Fruit fly (Drosophila melanogaster) S2 (cell line): ENCODE measurements around the gene Ost48.

Experiments used
- CG8478 ChIP-seq: fragments of >200 bp; optimal IDR thresholded peaks from 2 replicates; lab custom pipeline; 2018
- CTCF ChIP-seq, 2 experiments: fragments of >200 bp; optimal IDR thresholded peaks; 2 replicates each; lab custom pipeline; 2018

The Ost48 gene

DNA sequence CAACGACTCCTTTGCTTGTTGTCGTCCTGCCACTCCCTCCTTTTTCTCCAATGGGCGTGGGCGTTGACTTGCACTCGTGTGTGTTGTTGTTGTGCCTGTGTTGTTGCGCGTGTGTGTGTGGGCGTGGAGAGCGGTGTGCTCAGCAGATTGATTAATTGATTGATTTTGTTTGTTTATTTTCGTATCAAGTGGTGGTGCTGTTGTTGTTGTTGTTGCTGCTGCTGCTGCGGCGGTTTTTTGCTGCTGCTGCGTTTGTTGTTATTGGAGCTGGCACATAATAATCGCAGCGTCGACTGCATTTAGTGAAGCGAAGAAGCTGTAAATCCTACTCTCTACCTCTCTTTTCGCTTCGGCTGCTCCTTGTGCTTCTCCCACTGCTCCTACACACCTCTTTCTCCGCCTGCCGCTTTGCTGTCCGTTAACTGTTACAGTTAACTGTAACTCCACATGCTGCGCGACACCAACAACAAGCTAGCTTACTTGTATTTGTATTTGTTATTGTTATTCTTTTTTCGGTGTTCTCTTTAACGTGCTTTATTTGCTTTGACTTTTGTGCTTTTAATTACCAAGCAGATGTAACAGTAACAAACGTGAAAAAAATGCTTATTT is 24.0 kb downstream of the Ost48 start:
- no peak for TF ChIP-seq CTCF (optimal IDR thresholded peaks at IDR 0.05; lab: Kevin White, UChicago)
- TF ChIP-seq CG8478 = no peak

dm6 chrX:9133577-9134240 is 24.6 kb downstream of the Ost48 start:
- no peak for TF ChIP-seq CTCF (optimal IDR thresholded peaks at IDR 0.05; lab: Kevin White, UChicago)

DNA sequence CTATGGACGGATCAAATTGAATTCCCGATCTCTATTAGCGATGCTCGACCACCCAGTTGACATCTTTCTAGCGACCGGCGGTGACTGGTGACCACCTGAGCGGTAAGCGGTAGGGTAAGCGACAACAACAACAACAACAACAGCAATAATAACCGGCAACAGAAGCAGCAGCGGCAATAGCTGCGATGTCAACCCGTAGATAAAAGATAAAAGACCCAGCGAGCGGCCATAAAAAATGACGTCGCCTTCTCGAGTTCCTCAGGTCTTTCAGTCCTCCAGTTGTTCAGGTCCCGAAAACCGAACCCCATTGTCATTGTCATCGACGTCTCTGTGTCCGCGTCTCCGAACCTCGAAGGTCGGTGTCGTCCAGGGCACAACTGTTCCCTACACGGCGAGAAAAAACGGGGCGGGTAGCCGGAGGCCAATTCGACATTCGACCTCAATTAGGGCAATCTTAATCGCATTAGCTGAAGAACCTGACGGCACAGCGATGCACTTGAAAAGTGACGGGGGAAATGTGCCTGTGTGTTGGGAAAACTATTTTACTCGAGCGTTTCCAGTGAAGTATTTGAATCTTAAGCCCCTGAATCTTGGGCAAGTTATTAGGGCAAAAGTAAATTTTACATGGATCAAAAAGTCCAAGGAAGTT is 25.6 kb downstream of the Ost48 start:
- TF ChIP-seq CG8478 = no peak

DNA sequence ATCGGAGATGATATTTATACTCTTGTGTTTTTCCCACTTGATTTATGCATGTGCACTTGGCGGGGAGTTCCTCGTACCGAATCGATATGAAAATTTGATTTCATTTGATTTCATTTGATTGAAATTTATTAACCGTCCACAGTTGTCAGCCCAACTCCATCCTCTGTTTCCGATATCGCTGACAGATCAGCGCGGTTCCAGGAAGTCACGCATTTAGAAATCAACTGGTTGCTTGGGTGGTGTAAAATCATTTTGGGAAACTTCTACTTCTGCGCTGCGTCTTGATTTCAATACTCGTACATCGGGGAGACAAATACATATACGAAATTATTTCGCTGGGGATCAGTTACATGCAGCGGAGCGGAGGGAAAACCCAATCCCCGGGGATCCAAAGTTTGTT is 26.8 kb downstream of the Ost48 start:
- no peak for TF ChIP-seq CG8478
- TF ChIP-seq CTCF (optimal IDR thresholded peaks at IDR 0.05; lab: Kevin White, UChicago) = no peak

DNA sequence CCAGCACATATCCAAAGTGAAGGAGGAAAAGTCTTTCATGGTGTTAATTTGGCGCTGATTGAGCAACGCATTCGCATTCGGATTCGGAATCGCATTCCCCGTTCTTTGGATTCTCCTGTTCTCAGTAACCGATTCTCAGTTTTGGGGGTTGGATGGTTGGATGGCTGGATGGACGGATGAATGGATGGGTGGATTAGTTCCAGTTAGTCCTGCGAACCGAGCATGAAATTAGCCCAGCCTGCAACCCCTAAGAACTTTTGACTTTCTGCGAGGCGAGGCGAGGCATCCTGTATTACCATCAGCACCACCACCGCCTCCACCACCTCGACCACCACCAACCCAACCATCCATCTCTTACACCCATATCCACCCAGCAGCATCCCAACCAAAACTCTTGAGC is 28.1 kb downstream of the Ost48 start:
- TF ChIP-seq CG8478 (no peak), CTCF (optimal IDR thresholded peaks at IDR 0.05; lab: Kevin White, UChicago) (no peak)

DNA sequence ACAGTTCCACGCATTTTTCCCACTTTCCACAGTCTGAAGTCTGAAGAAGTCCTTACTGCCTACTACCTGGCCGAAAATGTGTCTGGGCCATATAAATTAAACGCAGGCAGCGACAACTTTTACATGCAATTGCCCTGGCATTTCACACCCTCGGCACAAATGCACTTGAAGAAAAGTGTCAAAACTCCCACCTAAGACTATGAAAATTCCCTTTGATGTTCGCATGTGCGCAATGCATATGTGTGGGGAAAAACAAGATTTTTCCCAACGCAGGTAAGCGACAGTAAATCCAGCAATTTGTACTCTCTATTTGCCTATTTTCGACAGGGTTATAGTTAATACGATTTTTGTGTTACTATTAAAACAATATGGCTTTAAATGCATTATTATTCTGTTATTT is 28.9 kb downstream of the Ost48 start:
- no peak for TF ChIP-seq CTCF (optimal IDR thresholded peaks at IDR 0.05; lab: Kevin White, UChicago)
- no peak for TF ChIP-seq CG8478

dm6 chrX:9128012-9128280 is 30.4 kb downstream of the Ost48 start:
- TF ChIP-seq CG8478 = no peak

DNA sequence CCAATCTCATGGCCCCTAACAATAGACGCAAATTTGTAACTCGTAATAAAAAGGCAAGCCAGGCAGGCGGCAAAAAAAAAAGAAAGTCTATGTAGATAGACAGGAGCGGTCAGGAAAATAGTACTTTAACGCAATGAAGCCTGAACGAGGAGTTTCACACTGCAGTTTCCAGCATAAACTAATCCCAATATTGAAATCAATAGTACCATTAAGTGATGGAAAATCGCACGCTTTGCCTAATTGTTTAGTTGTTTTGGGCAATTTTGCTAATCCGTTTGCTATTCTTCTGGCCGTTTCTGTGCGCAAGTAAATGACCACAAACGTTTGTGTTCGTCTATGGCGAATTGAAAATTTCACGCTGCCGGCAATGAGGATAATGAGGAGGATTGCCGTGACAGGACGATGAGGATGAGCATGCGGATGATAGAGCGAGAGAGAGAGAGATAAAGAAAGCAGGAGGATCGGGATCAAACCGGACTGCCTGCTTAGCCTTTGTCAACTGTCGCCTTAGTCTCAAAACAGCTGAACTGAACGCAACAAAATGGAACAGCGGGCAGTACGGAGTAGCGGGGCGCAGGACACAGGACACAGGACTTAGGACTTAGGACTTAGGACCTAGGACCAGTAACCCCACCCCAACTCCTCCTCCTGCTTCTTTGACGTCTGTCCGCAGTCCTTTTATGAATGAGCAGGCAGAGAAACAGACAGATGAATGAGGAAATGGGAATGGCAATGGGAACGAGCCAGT is 30.9 kb downstream of the Ost48 start:
- TF ChIP-seq CG8478 = no peak
- no peak for TF ChIP-seq CTCF (optimal IDR thresholded peaks at IDR 0.05; lab: Kevin White, UChicago)

dm6 chrX:9122492-9122891 is 35.8 kb downstream of the Ost48 start:
- TF ChIP-seq CTCF (optimal IDR thresholded peaks at IDR 0.05; lab: Kevin White, UChicago) (no peak), CG8478 (no peak)

DNA sequence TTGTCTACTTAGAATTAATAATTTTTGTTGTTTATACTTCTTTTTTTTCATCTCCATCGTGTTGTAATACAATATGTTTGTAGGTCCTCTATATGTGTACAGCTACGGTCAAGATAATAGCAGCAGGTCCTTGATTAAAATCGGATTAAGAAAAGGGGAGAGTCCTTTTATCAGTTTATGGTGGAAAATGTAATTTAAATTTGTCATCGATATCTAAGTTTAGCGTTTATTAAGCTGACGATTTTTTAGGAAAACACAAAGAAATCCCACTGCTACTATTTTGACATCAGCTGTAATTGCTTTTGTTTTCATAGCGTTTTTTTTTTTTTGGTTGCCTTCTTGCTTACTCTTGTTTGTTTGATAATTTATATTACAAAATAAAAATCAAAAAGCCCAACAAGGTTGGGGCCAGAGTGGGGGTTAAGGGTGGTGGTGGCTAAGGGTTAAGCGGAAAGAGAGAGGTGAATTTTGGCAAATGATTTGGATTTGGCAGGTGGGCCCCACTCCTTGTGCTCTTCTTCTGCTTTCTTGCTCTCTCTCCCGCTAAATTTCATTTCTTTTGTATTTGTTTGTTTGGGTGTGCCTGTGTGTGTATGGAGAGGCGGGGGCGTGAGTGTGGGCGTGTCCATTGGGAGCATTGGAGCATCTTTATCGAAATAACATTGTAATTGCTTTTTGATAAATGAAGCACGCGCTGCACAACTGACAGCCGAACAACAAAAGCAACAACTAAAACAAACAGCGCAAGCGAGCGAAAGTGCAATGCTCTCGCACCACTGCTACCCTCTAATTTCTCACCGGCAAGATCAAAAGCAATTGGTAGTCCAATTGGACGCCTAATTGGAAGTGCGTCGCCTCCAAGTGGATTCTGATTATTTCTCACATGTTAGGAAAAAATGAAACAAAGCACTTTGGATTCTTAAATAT is 37.2 kb downstream of the Ost48 start:
- no peak for TF ChIP-seq CTCF (optimal IDR thresholded peaks at IDR 0.05; lab: Kevin White, UChicago)
- no peak for TF ChIP-seq CG8478

DNA sequence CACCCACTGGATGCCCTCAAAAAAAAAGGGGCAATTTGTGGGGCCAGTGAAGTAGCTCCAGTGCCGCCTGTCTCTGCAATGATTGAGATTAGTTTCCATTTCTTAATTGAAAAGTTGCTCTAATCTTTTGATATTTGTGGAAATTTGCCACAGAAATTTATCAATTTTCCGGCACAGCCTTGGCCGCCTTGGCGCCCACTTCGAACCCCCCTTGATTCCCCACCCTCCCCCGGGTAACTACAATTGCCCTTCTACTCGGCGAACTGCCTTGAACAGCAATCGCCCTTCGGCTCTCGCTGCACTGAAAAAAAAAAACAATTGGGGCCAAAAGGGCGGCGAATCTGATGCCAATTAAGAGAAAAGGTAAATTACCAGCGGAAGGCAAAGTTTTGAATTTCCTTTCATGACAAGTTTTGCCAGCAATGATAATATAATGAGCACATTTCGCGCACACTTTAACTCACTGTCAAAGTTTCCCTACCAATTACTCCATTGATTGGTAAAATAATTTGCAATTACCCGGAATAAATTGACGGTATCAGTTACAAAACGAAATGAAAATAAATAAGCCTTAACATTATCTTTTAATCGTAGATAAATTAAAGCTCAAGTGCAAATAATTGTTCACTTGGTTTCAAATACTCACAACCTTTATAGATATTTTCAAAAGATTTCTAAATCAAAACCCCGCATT is 38.5 kb downstream of the Ost48 start:
- TF ChIP-seq CG8478 (no peak), CTCF (optimal IDR thresholded peaks at IDR 0.05; lab: Kevin White, UChicago) (no peak)

- TF ChIP-seq CTCF (optimal IDR thresholded peaks at IDR 0.05; lab: Kevin White, UChicago) (no peak), CG8478 (no peak)
Observed at dm6 chrX:9118961-9119633, 39.2 kb downstream of the Ost48 start.

DNA sequence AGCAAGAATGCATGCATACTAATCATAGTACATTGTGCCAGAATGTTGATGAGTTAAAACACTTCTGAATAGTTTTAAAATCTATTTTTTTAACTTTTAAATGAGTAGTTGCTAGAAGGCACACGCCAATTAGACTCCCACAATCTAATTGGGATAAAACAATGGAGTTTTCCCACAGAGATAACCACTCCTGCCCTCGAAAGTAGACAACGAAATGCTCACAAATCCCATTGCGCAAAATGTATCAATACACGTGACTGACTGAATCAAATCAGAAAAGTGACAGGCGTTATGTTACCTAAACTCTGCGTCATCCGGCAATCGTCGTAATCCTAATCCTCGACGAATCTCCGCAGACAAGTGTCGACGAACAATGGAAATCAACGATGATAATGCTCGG is 40.5 kb downstream of the Ost48 start:
- no peak for TF ChIP-seq CG8478
- TF ChIP-seq CTCF (optimal IDR thresholded peaks at IDR 0.05; lab: Kevin White, UChicago) = no peak
